Worm (Caenorhabditis elegans) whole organism, young adult: ENCODE results near the gene K08D8.11.
"Not testable (repeated sequence)": the region's sequence is repeated elsewhere in the genome, so short reads cannot be mapped to it uniquely, and the experiment has no call there.

ENCODE experiments used
- B0336.3 ChIP-seq: fragments of 200-800 bp; sonication (Bioruptor generic); IDR thresholded peaks from 2 replicates; pipeline ENCODE4 v1.3.6; 2022; ENCODE audit warnings: missing genetic modification characterization, missing compliant biosample characterization
- D2030.7 ChIP-seq: fragments of 200-800 bp; sonication (Bioruptor generic); IDR thresholded peaks from 2 replicates; pipeline ENCODE4 v1.3.6; 2022; ENCODE audit warnings: missing genetic modification reagents, missing genetic modification characterization, missing compliant biosample characterization
- F33H1.4 ChIP-seq: fragments of 200-800 bp; sonication (Bioruptor generic); IDR thresholded peaks from 2 replicates; pipeline ENCODE4 v1.3.6; 2022; ENCODE audit warnings: missing genetic modification reagents, missing genetic modification characterization, missing compliant biosample characterization
- F37B4.10 ChIP-seq: fragments of 200-800 bp; sonication (Bioruptor generic); IDR thresholded peaks from 2 replicates; pipeline ENCODE4 v1.3.6; 2022; ENCODE audit warnings: missing genetic modification characterization, missing compliant biosample characterization
- F39B2.1 ChIP-seq: fragments of 200-800 bp; sonication (Bioruptor generic); IDR thresholded peaks from 2 replicates; pipeline ENCODE4 v1.3.6; 2022; ENCODE audit warnings: missing genetic modification reagents, missing genetic modification characterization, missing compliant biosample characterization
- K11D2.4 ChIP-seq: fragments of 200-800 bp; sonication (Bioruptor generic); IDR thresholded peaks from 2 replicates; pipeline ENCODE4 v1.3.6; 2022; ENCODE audit warnings: missing genetic modification reagents, missing genetic modification characterization, missing compliant biosample characterization
- T26A5.8 ChIP-seq: sonication (generic microtip); optimal IDR thresholded peaks from 2 replicates; lab custom pipeline; 2016; ENCODE audit warnings: missing genetic modification characterization, missing compliant biosample characterization
- Y53F4B.3 ChIP-seq: fragments of 200-800 bp; sonication (Bioruptor generic); IDR thresholded peaks from 2 replicates; pipeline ENCODE4 v1.3.6; 2022; ENCODE audit warnings: missing genetic modification reagents, missing genetic modification characterization, missing compliant biosample characterization
- Y67H2A.10 ChIP-seq: fragments of 200-800 bp; sonication (Bioruptor generic); conservative IDR thresholded peaks from 2 replicates; pipeline ENCODE4 v1.3.6; 2022; ENCODE audit warnings: missing genetic modification reagents, missing genetic modification characterization, missing compliant biosample characterization
- Y95B8A.8 ChIP-seq: fragments of 200-800 bp; sonication (Bioruptor generic); IDR thresholded peaks from 2 replicates; pipeline ENCODE4 v1.3.6; 2022; ENCODE audit warnings: missing genetic modification reagents, missing genetic modification characterization, missing compliant biosample characterization
- ccch-3 ChIP-seq: fragments of 200-800 bp; sonication (Bioruptor generic); optimal IDR thresholded peaks from 2 replicates; lab custom pipeline; 2018; ENCODE audit warnings: mild to moderate bottlenecking, missing genetic modification characterization, missing compliant biosample characterization
- chd-7 ChIP-seq: sonication (generic microtip); optimal IDR thresholded peaks from 2 replicates; lab custom pipeline; 2016; ENCODE audit warnings: mild to moderate bottlenecking, missing genetic modification characterization, moderate library complexity, missing compliant biosample characterization
- die-1 ChIP-seq: sonication (generic microtip); optimal IDR thresholded peaks from 2 replicates; lab custom pipeline; 2016; ENCODE audit warnings: missing genotype, mild to moderate bottlenecking, missing genetic modification characterization, missing compliant biosample characterization
- ekl-4 ChIP-seq: fragments of 200-800 bp; sonication (Bioruptor generic); IDR thresholded peaks from 2 replicates; pipeline ENCODE4 v1.3.6; 2022; ENCODE audit warnings: missing genetic modification reagents, missing genetic modification characterization, missing compliant biosample characterization
- ets-4 ChIP-seq: fragments of 200-800 bp; sonication (Bioruptor generic); optimal IDR thresholded peaks from 2 replicates; lab custom pipeline; 2018; ENCODE audit warnings: mild to moderate bottlenecking, missing genetic modification characterization, missing compliant biosample characterization
- gei-17 ChIP-seq: fragments of 200-800 bp; sonication (Bioruptor generic); optimal IDR thresholded peaks from 2 replicates; lab custom pipeline; 2018; ENCODE audit warnings: mild to moderate bottlenecking, missing genetic modification characterization, missing compliant biosample characterization
- him-1 ChIP-seq: sonication (generic microtip); optimal IDR thresholded peaks from 2 replicates; lab custom pipeline; 2016; ENCODE audit warnings: missing genotype, missing genetic modification reagents, missing genetic modification characterization, missing compliant biosample characterization
- let-607 ChIP-seq, 2 experiments: fragments of 200-800 bp in 1 of 2; sonication (Bioruptor generic) in 1 of 2; sonication (generic microtip) in 1 of 2; optimal IDR thresholded peaks; 2 replicates each; lab custom pipeline; 2016 to 2018; ENCODE audit warnings: mild to moderate bottlenecking in 2 of 2, missing compliant biosample characterization in 2 of 2, missing genetic modification characterization in 2 of 2, moderate library complexity in 2 of 2, missing genotype in 1 of 2
- lin-54 ChIP-seq: fragments of 200-800 bp; sonication (Bioruptor generic); optimal IDR thresholded peaks from 2 replicates; lab custom pipeline; 2018; ENCODE audit warnings: mild to moderate bottlenecking, missing genetic modification characterization, missing compliant biosample characterization
- madf-6 ChIP-seq: fragments of 200-800 bp; sonication (Bioruptor generic); IDR thresholded peaks from 2 replicates; pipeline ENCODE4 v1.3.6; 2022; ENCODE audit warnings: missing genetic modification reagents, missing genetic modification characterization, missing compliant biosample characterization
- nhr-80 ChIP-seq: sonication (generic microtip); optimal IDR thresholded peaks from 2 replicates; lab custom pipeline; 2016; ENCODE audit warnings: missing genetic modification characterization, missing compliant biosample characterization
- rpc-1 ChIP-seq, 2 experiments: fragments of 150-350 bp in 1 of 2; sonication (generic microtip) in 1 of 2; optimal IDR thresholded peaks; 2 replicates each; lab custom pipeline; 2014 to 2018; ENCODE audit warnings: missing biosample characterization in 1 of 2, missing genetic modification characterization in 1 of 2, missing genetic modification reagents in 1 of 2, missing genotype in 1 of 2
- sea-2 ChIP-seq: fragments of 200-800 bp; sonication (Bioruptor generic); IDR thresholded peaks from 2 replicates; pipeline ENCODE4 v1.3.6; 2022; ENCODE audit warnings: missing genetic modification characterization, missing compliant biosample characterization
- snpc-1.3 ChIP-seq: sonication (generic microtip); optimal IDR thresholded peaks from 2 replicates; lab custom pipeline; 2017; ENCODE audit warnings: missing genetic modification characterization, mild to moderate bottlenecking, missing compliant biosample characterization, antibody characterized with exemption, moderate library complexity, missing genotype, missing genetic modification reagents; ENCODE audit not compliant: insufficient read depth
- snpc-4 ChIP-seq, 5 experiments: fragments of 150-350 bp in 1 of 5; sonication (generic microtip) in 4 of 5; optimal IDR thresholded peaks; 2 replicates each; lab custom pipeline; 2014 to 2018; ENCODE audit warnings: missing genetic modification characterization in 5 of 5, missing biosample characterization in 3 of 5, antibody characterized with exemption in 2 of 5, mild to moderate bottlenecking in 2 of 5, missing compliant biosample characterization in 2 of 5, missing genotype in 2 of 5, moderate library complexity in 2 of 5, missing genetic modification reagents in 1 of 5
- unc-130 ChIP-seq: sonication (generic microtip); optimal IDR thresholded peaks from 2 replicates; lab custom pipeline; 2016; ENCODE audit warnings: missing genetic modification reagents, missing genetic modification characterization, missing compliant biosample characterization
- xnd-1 ChIP-seq: sonication (generic microtip); optimal IDR thresholded peaks from 2 replicates; lab custom pipeline; 2016; ENCODE audit warnings: missing genotype, missing genetic modification reagents, missing genetic modification characterization, missing compliant biosample characterization
- zfh-2 ChIP-seq: fragments of 200-800 bp; sonication (Bioruptor generic); conservative IDR thresholded peaks from 2 replicates; pipeline ENCODE4 v1.3.6; 2022; ENCODE audit warnings: missing genetic modification reagents, missing genetic modification characterization, missing compliant biosample characterization
- zim-3 ChIP-seq: sonication (generic microtip); optimal IDR thresholded peaks from 2 replicates; lab custom pipeline; 2017; ENCODE audit warnings: mild to moderate bottlenecking, missing genetic modification characterization, moderate library complexity, missing compliant biosample characterization
- ztf-26 ChIP-seq: sonication (generic microtip); optimal IDR thresholded peaks from 2 replicates; lab custom pipeline; 2017; ENCODE audit warnings: missing genetic modification characterization, missing compliant biosample characterization
- ztf-6 ChIP-seq: fragments of 200-800 bp; sonication (Bioruptor generic); IDR thresholded peaks from 2 replicates; pipeline ENCODE4 v1.3.6; 2022; ENCODE audit warnings: missing genetic modification reagents, missing genetic modification characterization, missing compliant biosample characterization

Gene K08D8.11

ce11 chrIV:12869383-12869782 lies 25.7 kb upstream of the K08D8.11 start:
- TF ChIP-seq ets-4 (GFP tag; lab: Kevin White, UChicago) (peak; percentile 26), nhr-80 (tag; lab: Kevin White, UChicago) (peak; percentile 88), gei-17 (GFP tag; lab: Kevin White, UChicago) (no peak), Y95B8A.8 (GFP tag; lab: Robert Waterston, UW) (no peak), chd-7 (tag; lab: Kevin White, UChicago) (no peak), T26A5.8 (tag; lab: Kevin White, UChicago) (no peak), let-607 (tag; optimal IDR thresholded peaks at IDR 0.05; lab: Kevin White, UChicago) (peak in 1 of 2 experiments; percentile 16)

DNA sequence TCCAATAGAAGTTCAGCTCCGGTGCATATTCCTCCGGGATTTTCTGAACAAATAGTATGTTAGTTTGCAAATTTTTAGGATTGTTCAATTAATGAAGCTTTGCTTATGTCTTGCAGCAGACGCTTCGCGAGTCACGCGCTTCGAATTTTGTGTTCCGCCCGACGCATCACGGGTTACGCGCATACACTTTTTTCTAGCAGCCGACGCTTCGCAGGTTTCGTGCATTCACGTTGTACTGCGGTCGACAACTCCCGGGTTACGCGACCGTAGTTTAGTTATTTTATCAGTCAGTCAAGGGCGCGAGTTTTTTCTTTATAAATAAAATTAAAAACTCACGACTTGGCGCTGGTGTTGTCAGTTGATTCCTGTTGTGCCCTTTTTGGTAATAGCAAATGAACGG lies 25.3 kb upstream of the K08D8.11 start:
- TF ChIP-seq snpc-4 (GFP tag; optimal IDR thresholded peaks at IDR 0.05; lab: Kevin White, UChicago) (no peak), snpc-4 (tag; optimal IDR thresholded peaks at IDR 0.05; lab: Kevin White, UChicago) (peak; percentile 46 to 89 (median 70)), F37B4.10 (GFP tag; lab: Robert Waterston, UW) (0 out of 2 replicates have a peak, but pooled peaks have one; percentile 25), die-1 (tag; lab: Kevin White, UChicago) (no peak)

- no peak for TF ChIP-seq unc-130 (GFP tag; lab: Kevin White, UChicago)
- no peak for TF ChIP-seq ekl-4
- no peak for TF ChIP-seq F33H1.4 (GFP tag; lab: Robert Waterston, UW)
Measured at ce11 chrIV:12870315-12870714, 24.8 kb upstream of the K08D8.11 start.

DNA sequence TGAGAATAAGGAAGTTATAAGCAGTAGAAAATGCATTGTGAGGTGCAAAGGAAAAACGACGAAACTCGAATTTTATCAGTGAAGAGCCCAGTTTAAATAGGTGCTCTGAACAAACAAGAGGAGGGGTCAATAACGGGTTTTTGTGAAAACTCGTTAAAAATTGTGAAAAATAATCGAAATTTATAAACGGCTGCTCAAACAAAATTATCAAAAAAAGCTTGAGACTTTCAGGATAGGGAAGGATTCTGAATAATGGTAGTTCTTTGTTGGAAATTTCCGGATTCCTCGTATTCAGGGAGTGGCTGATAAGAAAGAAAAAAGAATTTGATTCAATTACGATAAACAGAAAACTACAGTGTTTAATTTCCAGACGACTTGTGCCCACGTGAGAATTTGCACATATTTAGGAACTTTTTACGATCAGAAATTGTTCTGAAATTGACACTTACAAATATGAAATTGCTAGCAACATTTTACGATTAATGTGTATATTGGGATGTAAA lies 23.6 kb upstream of the K08D8.11 start, which contains the start of gene clec-187:
TSS of gene clec-187 (minus strand) at position 51 of the 503 bp plus-strand sequence.
- TF ChIP-seq K11D2.4 (GFP tag; lab: Robert Waterston, UW) (no peak), Y53F4B.3 (GFP tag; lab: Robert Waterston, UW) (no peak), zfh-2 (GFP tag; lab: Robert Waterston, UW) (no peak), B0336.3 (GFP tag; lab: Robert Waterston, UW) (no peak), xnd-1 (tag; lab: Kevin White, UChicago) (no peak), ztf-6 (GFP tag; lab: Robert Waterston, UW) (no peak), D2030.7 (no peak), sea-2 (GFP tag; lab: Robert Waterston, UW) (no peak), snpc-1.3 (no peak), ccch-3 (GFP tag; lab: Kevin White, UChicago) (no peak), lin-54 (GFP tag; lab: Kevin White, UChicago) (no peak)

ce11 chrIV:12875260-12875659 lies 19.8 kb upstream of the K08D8.11 start, which contains the start of gene ZK896.1:
TSS of gene ZK896.1 (minus strand) at chrIV:12875360.
- not testable (repeated sequence) for TF ChIP-seq ztf-26 (tag; lab: Kevin White, UChicago); rpc-1 (optimal IDR thresholded peaks at IDR 0.05; lab: Kevin White, UChicago); rpc-1 (tag; optimal IDR thresholded peaks at IDR 0.05; lab: Kevin White, UChicago); Y67H2A.10 (GFP tag; lab: Robert Waterston, UW)
- TF ChIP-seq, all 124 proteins: peak for 0; not testable (repeated sequence) for 124

ce11 chrIV:12876558-12876957 lies 18.5 kb upstream of the K08D8.11 start:
- TF ChIP-seq F39B2.1 (GFP tag; lab: Robert Waterston, UW), result no peak
- TF ChIP-seq K11D2.4 (GFP tag; lab: Robert Waterston, UW), result no peak
- peak; percentile 52 for TF ChIP-seq nhr-80 (tag; lab: Kevin White, UChicago)
- TF ChIP-seq madf-6, result no peak
- TF ChIP-seq him-1 (tag; lab: Kevin White, UChicago), result no peak
- no peak for TF ChIP-seq zim-3 (tag; lab: Kevin White, UChicago)
- TF ChIP-seq, all 124 proteins: peak for 1
